Worm (Caenorhabditis elegans): ENCODE measurements around the gene rnp-3.

- TF ChIP-seq che-1 (tag; optimal IDR thresholded peaks at IDR 0.05): no peak
- no peak for TF ChIP-seq dve-1 (tag; optimal IDR thresholded peaks at IDR 0.05)
- no peak for TF ChIP-seq ceh-6 (GFP tag; optimal IDR thresholded peaks at IDR 0.05)
- no peak for TF ChIP-seq fax-1 (tag; optimal IDR thresholded peaks at IDR 0.05)
- TF ChIP-seq dmd-4 (tag; optimal IDR thresholded peaks at IDR 0.05; ENCODE audit: borderline replicate concordance): no peak
- no peak for TF ChIP-seq ceh-34 (tag; optimal IDR thresholded peaks at IDR 0.05)
- TF ChIP-seq lin-11 (tag; optimal IDR thresholded peaks at IDR 0.05): no peak
- TF ChIP-seq sdc-2 (tag; optimal IDR thresholded peaks at IDR 0.05): no peak
- TF ChIP-seq unc-42 (tag; optimal IDR thresholded peaks at IDR 0.05): no peak
These were observed 33.6 kb upstream of the rnp-3 start, which contains the start of gene F49F1.18 for ce11 chrIV:4140265-4140664.

Measured in whole organism, late embryonic.